Fruit fly (Drosophila melanogaster) whole organism, embryonic: ENCODE data around the gene CG13258.

Source experiments
- ATbp ChIP-seq: fragments of 200-800 bp; sonication (Bioruptor generic); optimal IDR thresholded peaks from 2 replicates; lab custom pipeline; 2017; ENCODE audit warnings: missing biosample characterization, mild to moderate bottlenecking, missing genetic modification characterization, missing genetic modification reagents
- Adf1 ChIP-seq: fragments of 200-800 bp; sonication (Bioruptor generic); IDR thresholded peaks from 2 replicates; pipeline ENCODE4 v1.3.6; 2022; ENCODE audit warnings: missing biosample characterization, missing genetic modification characterization
- B-H2 ChIP-seq: fragments of 200-800 bp; sonication (Bioruptor generic); optimal IDR thresholded peaks from 2 replicates; lab custom pipeline; 2018; ENCODE audit warnings: missing biosample characterization, mild to moderate bottlenecking, missing genetic modification characterization
- CG10274 ChIP-seq: fragments of 200-800 bp; sonication (Bioruptor generic); optimal IDR thresholded peaks from 3 replicates; lab custom pipeline; 2017; ENCODE audit warnings: missing biosample characterization, mild to moderate bottlenecking, missing genetic modification characterization
- CG10366 ChIP-seq: fragments of 200-800 bp; sonication (Bioruptor generic); IDR thresholded peaks from 2 replicates; pipeline ENCODE4 v1.3.6; 2022; ENCODE audit warnings: missing biosample characterization, missing genetic modification characterization
- CG12299 ChIP-seq: fragments of 200-800 bp; sonication (Bioruptor generic); optimal IDR thresholded peaks from 2 replicates; lab custom pipeline; 2018; ENCODE audit warnings: missing biosample characterization, mild to moderate bottlenecking, missing genetic modification characterization
- CG1233 ChIP-seq: fragments of 200-800 bp; sonication (Bioruptor generic); optimal IDR thresholded peaks from 4 replicates; lab custom pipeline; 2018; ENCODE audit warnings: missing biosample characterization, mild to moderate bottlenecking, missing genetic modification characterization
- CG13424 ChIP-seq: fragments of 200-800 bp; sonication (Bioruptor generic); optimal IDR thresholded peaks from 2 replicates; lab custom pipeline; 2019; ENCODE audit warnings: missing biosample characterization, mild to moderate bottlenecking, missing genetic modification characterization, moderate library complexity
- CG15269 ChIP-seq: fragments of 200-800 bp; sonication (Bioruptor generic); optimal IDR thresholded peaks from 2 replicates; lab custom pipeline; 2018; ENCODE audit warnings: missing biosample characterization, mild to moderate bottlenecking, missing genetic modification characterization, moderate library complexity
- CG15479 ChIP-seq: fragments of 200-800 bp; sonication (Bioruptor generic); optimal IDR thresholded peaks from 3 replicates; lab custom pipeline; 2019; ENCODE audit warnings: missing biosample characterization, mild to moderate bottlenecking, missing genetic modification characterization, moderate library complexity
- CG16863 ChIP-seq: fragments of 200-800 bp; sonication (Bioruptor generic); optimal IDR thresholded peaks from 3 replicates; lab custom pipeline; 2016; ENCODE audit warnings: missing biosample characterization, missing genetic modification characterization
- CG17359 ChIP-seq: fragments of 200-800 bp; sonication (Bioruptor generic); optimal IDR thresholded peaks from 3 replicates; lab custom pipeline; 2018; ENCODE audit warnings: missing biosample characterization, mild to moderate bottlenecking, missing genetic modification characterization, moderate library complexity
- CG17568 ChIP-seq: fragments of 200-800 bp; sonication (Bioruptor generic); optimal IDR thresholded peaks from 2 replicates; lab custom pipeline; 2018; ENCODE audit warnings: missing biosample characterization, mild to moderate bottlenecking, missing genetic modification characterization, moderate library complexity
- CG32532 ChIP-seq: fragments of 200-800 bp; sonication (Bioruptor generic); IDR thresholded peaks from 2 replicates; pipeline ENCODE4 v1.3.6; 2022; ENCODE audit warnings: missing biosample characterization, missing genetic modification characterization
- CG34224 ChIP-seq: fragments of 200-800 bp; sonication (Bioruptor generic); IDR thresholded peaks from 3 replicates; pipeline ENCODE4 v1.3.6; 2022; ENCODE audit warnings: missing biosample characterization, missing genetic modification characterization; ENCODE audit not compliant: partially characterized antibody
- CG7372 ChIP-seq: fragments of 200-800 bp; sonication (Bioruptor generic); IDR thresholded peaks from 2 replicates; pipeline ENCODE4 v1.3.6; 2022; ENCODE audit warnings: missing biosample characterization, missing genetic modification characterization
- CG8359 ChIP-seq: fragments of 200-800 bp; sonication (Bioruptor generic); optimal IDR thresholded peaks from 2 replicates; lab custom pipeline; 2017; ENCODE audit warnings: missing biosample characterization, mild to moderate bottlenecking, missing genetic modification characterization, borderline replicate concordance
- CG8388 ChIP-seq: fragments of 200-800 bp; sonication (Bioruptor generic); optimal IDR thresholded peaks from 2 replicates; lab custom pipeline; 2019; ENCODE audit warnings: missing biosample characterization, mild to moderate bottlenecking, missing genetic modification characterization, moderate library complexity
- CG8924 ChIP-seq: fragments of 200-800 bp; optimal IDR thresholded peaks from 3 replicates; lab custom pipeline; 2019; ENCODE audit warnings: missing biosample characterization, mild to moderate bottlenecking, missing genetic modification characterization, moderate library complexity
- CG9876 ChIP-seq: fragments of 200-800 bp; sonication (Bioruptor generic); optimal IDR thresholded peaks from 2 replicates; lab custom pipeline; 2016; ENCODE audit warnings: missing biosample characterization, missing genetic modification characterization
- CoRest ChIP-seq: fragments of 200-800 bp; sonication (Bioruptor generic); optimal IDR thresholded peaks from 3 replicates; lab custom pipeline; 2018; ENCODE audit warnings: missing biosample characterization, mild to moderate bottlenecking, missing genetic modification characterization, moderate library complexity
- Doc2 ChIP-seq: fragments of 200-800 bp; sonication (Bioruptor generic); IDR thresholded peaks from 2 replicates; pipeline ENCODE4 v1.3.6; 2022; ENCODE audit warnings: missing biosample characterization, missing genetic modification characterization
- Doc3 ChIP-seq: fragments of 200-800 bp; sonication (Bioruptor generic); IDR thresholded peaks from 3 replicates; pipeline ENCODE4 v1.3.6; 2022; ENCODE audit warnings: missing biosample characterization, missing genetic modification characterization; ENCODE audit not compliant: partially characterized antibody
- HHEX ChIP-seq: fragments of 200-800 bp; sonication (Bioruptor generic); optimal IDR thresholded peaks from 3 replicates; lab custom pipeline; 2017; ENCODE audit warnings: missing biosample characterization, mild to moderate bottlenecking, missing genetic modification characterization, missing genetic modification reagents
- HLH54F ChIP-seq: fragments of 200-800 bp; sonication (Bioruptor generic); optimal IDR thresholded peaks from 3 replicates; lab custom pipeline; 2016; ENCODE audit warnings: missing biosample characterization, missing genetic modification characterization
- Hmx ChIP-seq: fragments of 200-800 bp; sonication (Bioruptor generic); optimal IDR thresholded peaks from 2 replicates; lab custom pipeline; 2016; ENCODE audit warnings: missing biosample characterization, missing genetic modification characterization
- Hr51 ChIP-seq, 2 experiments: fragments of 200-800 bp; sonication (Bioruptor generic); optimal IDR thresholded peaks; 2 replicates in 1 of 2; 3 replicates in 1 of 2; lab custom pipeline; 2016 to 2018; ENCODE audit warnings: missing biosample characterization in 2 of 2, missing genetic modification characterization in 2 of 2, mild to moderate bottlenecking in 1 of 2, moderate library complexity in 1 of 2
- MBD-R2 ChIP-seq: fragments of 200-800 bp; sonication (Bioruptor generic); IDR thresholded peaks from 2 replicates; pipeline ENCODE4 v1.3.6; 2022; ENCODE audit warnings: missing biosample characterization, missing genetic modification characterization
- MTF-1 ChIP-seq: fragments of 200-800 bp; sonication (Bioruptor generic); optimal IDR thresholded peaks from 2 replicates; lab custom pipeline; 2018; ENCODE audit warnings: missing biosample characterization, mild to moderate bottlenecking, missing genetic modification characterization, borderline replicate concordance
- Mes4 ChIP-seq: fragments of 200-800 bp; sonication (Bioruptor generic); optimal IDR thresholded peaks from 2 replicates; lab custom pipeline; 2016; ENCODE audit warnings: missing biosample characterization, missing genetic modification characterization
- ab ChIP-seq: fragments of 200-800 bp; sonication (Bioruptor generic); optimal IDR thresholded peaks from 2 replicates; lab custom pipeline; 2016; ENCODE audit warnings: missing biosample characterization, missing genetic modification characterization
- al ChIP-seq: fragments of 200-800 bp; sonication (Bioruptor generic); IDR thresholded peaks from 2 replicates; pipeline ENCODE4 v1.3.6; 2022; ENCODE audit warnings: missing biosample characterization, missing genetic modification characterization
- ara ChIP-seq: fragments of 200-800 bp; sonication (Bioruptor generic); IDR thresholded peaks from 2 replicates; pipeline ENCODE4 v1.3.6; 2022; ENCODE audit warnings: missing biosample characterization, missing genetic modification characterization
- az2 ChIP-seq: fragments of 200-800 bp; sonication (Bioruptor generic); optimal IDR thresholded peaks from 3 replicates; lab custom pipeline; 2016; ENCODE audit warnings: missing biosample characterization, missing genetic modification characterization
- bigmax ChIP-seq: fragments of 200-800 bp; sonication (Bioruptor generic); optimal IDR thresholded peaks from 2 replicates; lab custom pipeline; 2018; ENCODE audit warnings: missing biosample characterization, mild to moderate bottlenecking, missing genetic modification characterization
- dati ChIP-seq: fragments of 200-800 bp; sonication (Bioruptor generic); IDR thresholded peaks from 2 replicates; pipeline ENCODE4 v1.3.6; 2022; ENCODE audit warnings: missing biosample characterization, missing genetic modification characterization
- dm ChIP-seq: fragments of 200-800 bp; sonication (Bioruptor generic); optimal IDR thresholded peaks from 3 replicates; lab custom pipeline; 2016; ENCODE audit warnings: missing biosample characterization, missing genetic modification characterization
- fd96Cb ChIP-seq: fragments of 200-800 bp; sonication (Bioruptor generic); optimal IDR thresholded peaks from 2 replicates; lab custom pipeline; 2018; ENCODE audit warnings: missing biosample characterization, mild to moderate bottlenecking, missing genetic modification characterization, moderate library complexity
- fu2 ChIP-seq: fragments of 200-800 bp; sonication (Bioruptor generic); optimal IDR thresholded peaks from 2 replicates; lab custom pipeline; 2016; ENCODE audit warnings: missing biosample characterization, missing genetic modification characterization
- gcm ChIP-seq: fragments of 200-800 bp; sonication (Bioruptor generic); optimal IDR thresholded peaks from 2 replicates; lab custom pipeline; 2019; ENCODE audit warnings: missing biosample characterization, mild to moderate bottlenecking, missing genetic modification characterization, moderate library complexity
- kah ChIP-seq: fragments of 200-800 bp; sonication (Bioruptor generic); optimal IDR thresholded peaks from 2 replicates; lab custom pipeline; 2018; ENCODE audit warnings: missing biosample characterization, mild to moderate bottlenecking, missing genetic modification characterization
- lbe ChIP-seq: fragments of 200-800 bp; sonication (Bioruptor generic); optimal IDR thresholded peaks from 2 replicates; lab custom pipeline; 2016; ENCODE audit warnings: missing biosample characterization, mild to moderate bottlenecking, missing genetic modification characterization
- lmd ChIP-seq: fragments of 200-800 bp; sonication (Bioruptor generic); IDR thresholded peaks from 2 replicates; pipeline ENCODE4 v1.3.6; 2022; ENCODE audit warnings: missing biosample characterization, missing genetic modification characterization
- nerfin-1 ChIP-seq: fragments of 200-800 bp; sonication (Bioruptor generic); optimal IDR thresholded peaks from 3 replicates; lab custom pipeline; 2019; ENCODE audit warnings: missing biosample characterization, mild to moderate bottlenecking, missing genetic modification characterization, moderate library complexity
- pnt ChIP-seq: fragments of 200-800 bp; sonication (Bioruptor generic); optimal IDR thresholded peaks from 3 replicates; lab custom pipeline; 2016; ENCODE audit warnings: missing biosample characterization, missing genetic modification characterization
- sens-2 ChIP-seq: fragments of 200-800 bp; sonication (Bioruptor generic); IDR thresholded peaks from 2 replicates; pipeline ENCODE4 v1.3.6; 2022; ENCODE audit warnings: missing biosample characterization, missing genetic modification characterization
- slou ChIP-seq: fragments of 200-800 bp; sonication (Bioruptor generic); optimal IDR thresholded peaks from 3 replicates; lab custom pipeline; 2016; ENCODE audit warnings: missing biosample characterization, missing genetic modification characterization
- stc ChIP-seq: fragments of 200-800 bp; sonication (Bioruptor generic); IDR thresholded peaks from 2 replicates; pipeline ENCODE4 v1.3.6; 2022; ENCODE audit warnings: missing biosample characterization, missing genetic modification characterization

CG13258 gene

dm6 chr2L:16257227-16258071 is 35.4 kb downstream of the CG13258 start, which contains the start of the genes PRL-1 and EndoGI (continued):
- TF ChIP-seq MBD-R2 (peak; percentile 36; the same call in 1 of the 2 replicates), CG8359 (no peak), CG15479 (GFP tag; lab: Kevin White, UChicago) (peak; percentile 53), Adf1 (GFP tag; lab: Robert Waterston, UW) (peak; percentile 38; the same call in 1 of the 2 replicates), nerfin-1 (tag; lab: Kevin White, UChicago) (peak; percentile 66), bigmax (GFP tag; lab: Kevin White, UChicago) (peak; percentile 98), pnt (GFP tag; lab: Kevin White, UChicago) (no peak), fd96Cb (tag; lab: Kevin White, UChicago) (peak; percentile 57), MTF-1 (no peak), CG10366 (peak; percentile 70; the same call in 1 of the 2 replicates), HHEX (GFP tag; lab: Kevin White, UChicago) (no peak), lmd (no peak), CG34224 (GFP tag; lab: Robert Waterston, UW) (peak; percentile 99), ab (GFP tag; lab: Kevin White, UChicago) (no peak), CG7372 (GFP tag; lab: Robert Waterston, UW) (0 out of 2 replicates have a peak, but pooled peaks have one; percentile 51), CoRest (tag; lab: Kevin White, UChicago) (peak; percentile 84), Doc3 (GFP tag; lab: Robert Waterston, UW) (peak; percentile 97), CG1233 (GFP tag; lab: Kevin White, UChicago) (peak; percentile 66), CG17359 (tag; lab: Kevin White, UChicago) (peak; percentile 68), gcm (peak; percentile 85), Mes4 (GFP tag; lab: Kevin White, UChicago) (no peak), Hr51 (GFP tag; optimal IDR thresholded peaks at IDR 0.05; lab: Kevin White, UChicago) (peak; percentile 12 to 90), kah (GFP tag; lab: Kevin White, UChicago) (peak; percentile 48), CG12299 (peak; percentile 78), ATbp (GFP tag; lab: Kevin White, UChicago) (peak; percentile 31), Hmx (GFP tag; lab: Kevin White, UChicago) (no peak), CG9876 (GFP tag; lab: Kevin White, UChicago) (no peak), lbe (GFP tag; lab: Kevin White, UChicago) (peak; percentile 70), az2 (GFP tag; lab: Kevin White, UChicago) (peak; percentile 59), Doc2 (GFP tag; lab: Robert Waterston, UW) (no peak), slou (GFP tag; lab: Kevin White, UChicago) (peak; percentile 74), al (peak; percentile 74; the same call in 1 of the 2 replicates), CG10274 (GFP tag; lab: Kevin White, UChicago) (no peak), dm (peak; percentile 52), B-H2 (peak; percentile 81), CG13424 (tag; lab: Kevin White, UChicago) (peak; percentile 85), sens-2 (GFP tag; lab: Robert Waterston, UW) (peak; percentile 57; the same call in 1 of the 2 replicates), fu2 (GFP tag; lab: Kevin White, UChicago) (no peak), CG15269 (tag; lab: Kevin White, UChicago) (peak; percentile 90), CG8924 (tag; lab: Kevin White, UChicago) (peak; percentile 88), CG8388 (GFP tag; lab: Kevin White, UChicago) (peak; percentile 77), CG32532 (GFP tag; lab: Robert Waterston, UW) (peak; percentile 91), HLH54F (GFP tag; lab: Kevin White, UChicago) (no peak), dati (GFP tag; lab: Robert Waterston, UW) (no peak; the same call in 1 of the 2 replicates), ara (GFP tag; lab: Robert Waterston, UW) (peak; percentile 44; the same call in 1 of the 2 replicates), CG16863 (no peak), CG17568 (peak; percentile 89), stc (GFP tag; lab: Robert Waterston, UW) (peak; percentile 84)
